Worm (Caenorhabditis elegans): ENCODE results near the gene srb-1.

ce11 chrII:5176934-5177333 is 6.1 kb upstream of the srb-1 start:
- TF ChIP-seq ceh-9 (tag; optimal IDR thresholded peaks at IDR 0.05): no peak
- no peak for TF ChIP-seq nhr-11 (tag; optimal IDR thresholded peaks at IDR 0.05)
- no peak for TF ChIP-seq K09A11.1 (tag; optimal IDR thresholded peaks at IDR 0.05; ENCODE audit: insufficient read depth)
- TF ChIP-seq hlh-30 (tag; optimal IDR thresholded peaks at IDR 0.05; ENCODE audit: insufficient read depth): no peak
- no peak for TF ChIP-seq ama-1 (optimal IDR thresholded peaks at IDR 0.05)
- TF ChIP-seq madf-2 (tag; optimal IDR thresholded peaks at IDR 0.05): no peak
- no peak for TF ChIP-seq pha-4 (tag; optimal IDR thresholded peaks at IDR 0.05)
- no peak for TF ChIP-seq unc-86 (tag; optimal IDR thresholded peaks at IDR 0.05)
